Fruit fly (Drosophila melanogaster) ovary, adult (tissue): ENCODE results near the gene Nmdmc.

Experiments used
- CG17801 ChIP-seq: fragments of 200-800 bp; optimal IDR thresholded peaks from 2 replicates; lab custom pipeline; 2019; ENCODE audit warnings: missing biosample characterization, mild to moderate bottlenecking, missing genetic modification characterization, moderate library complexity; ENCODE audit not compliant: partially characterized antibody

Gene Nmdmc

DNA sequence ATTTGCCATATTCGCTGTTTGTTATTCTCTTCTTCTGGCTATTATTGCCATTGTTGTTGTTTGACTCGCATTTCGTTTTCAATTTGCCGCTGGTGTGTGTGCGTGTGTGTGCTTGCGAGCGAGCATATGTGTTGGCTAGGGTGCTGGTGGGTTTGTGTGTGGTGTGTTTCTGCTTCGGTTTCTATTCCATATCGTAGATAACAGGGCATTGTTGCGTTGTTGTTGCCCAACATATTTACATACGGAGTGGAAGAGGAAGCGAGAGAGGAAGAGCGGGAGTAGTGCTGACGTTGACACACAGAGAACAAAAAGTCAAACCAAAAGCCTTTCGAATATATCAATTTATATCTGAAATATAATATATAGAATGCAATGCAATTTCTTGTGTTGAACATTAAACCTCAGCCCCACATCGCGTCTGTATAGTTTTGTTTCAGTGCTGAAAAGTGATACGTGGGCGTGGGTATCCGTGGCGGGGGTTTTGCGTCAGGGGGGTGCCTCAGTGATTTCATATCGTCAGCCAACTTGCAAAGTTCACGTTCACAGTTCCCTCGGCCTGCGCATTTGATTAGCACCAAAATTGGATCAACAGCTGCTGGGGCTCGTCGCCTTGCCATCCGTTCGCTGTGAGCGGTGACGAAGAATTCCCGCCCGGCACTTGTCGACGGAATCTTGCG, 4.2 kb upstream of the Nmdmc start:
- peak; percentile 25 for TF ChIP-seq CG17801 (GFP tag; lab: Kevin White, UChicago)

DNA sequence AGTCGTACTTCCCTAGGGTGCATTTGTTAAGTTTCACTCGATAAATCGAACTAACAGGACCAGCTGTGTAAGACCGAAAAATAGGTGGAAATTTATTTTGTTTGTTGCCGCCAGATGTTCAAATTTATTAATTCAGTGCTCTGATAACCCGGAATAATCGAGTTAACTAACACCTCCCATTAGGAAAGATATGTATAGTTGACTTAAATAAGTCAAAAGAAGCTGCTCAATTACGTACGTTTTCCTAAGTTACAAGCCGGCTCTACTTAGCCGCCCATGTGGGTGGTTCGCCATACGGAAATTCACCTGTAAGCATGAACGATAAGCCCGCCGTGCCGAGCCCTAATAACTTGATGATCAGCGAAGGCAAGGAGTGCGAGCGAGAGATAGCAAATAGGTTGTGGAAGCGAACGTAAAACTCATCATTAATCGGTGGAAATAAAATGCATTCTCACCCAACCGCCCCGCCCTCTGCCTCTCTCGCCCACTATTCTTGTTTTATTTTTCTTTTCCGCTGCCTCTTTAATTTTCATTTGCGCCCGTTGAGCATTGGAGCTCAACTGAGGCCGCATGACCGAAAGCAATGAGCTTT, 3.6 kb upstream of the Nmdmc start:
- TF ChIP-seq CG17801 (GFP tag; lab: Kevin White, UChicago) = no peak

DNA sequence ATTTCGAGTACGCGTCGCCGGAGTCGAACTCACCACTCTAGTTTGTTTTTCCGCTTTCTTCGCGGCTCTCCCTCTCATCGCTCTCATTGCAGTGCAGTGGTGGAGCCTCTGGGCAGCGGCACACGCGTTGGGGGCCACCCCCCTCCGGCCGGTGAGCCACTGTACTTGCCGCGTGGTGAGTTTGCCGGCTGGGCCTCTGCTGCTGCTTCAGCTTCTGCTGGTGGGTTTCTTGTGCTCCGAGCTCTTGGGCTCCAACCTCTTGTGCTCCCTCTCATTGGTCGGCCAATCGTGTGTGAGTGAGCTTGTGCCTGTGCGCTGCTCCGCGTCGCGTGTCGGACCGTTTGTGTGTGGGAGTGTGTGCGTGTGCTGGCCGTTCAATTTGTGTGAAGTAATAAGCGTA, 2.7 kb upstream of the Nmdmc start:
- TF ChIP-seq CG17801 (GFP tag; lab: Kevin White, UChicago) = peak; percentile 42

DNA sequence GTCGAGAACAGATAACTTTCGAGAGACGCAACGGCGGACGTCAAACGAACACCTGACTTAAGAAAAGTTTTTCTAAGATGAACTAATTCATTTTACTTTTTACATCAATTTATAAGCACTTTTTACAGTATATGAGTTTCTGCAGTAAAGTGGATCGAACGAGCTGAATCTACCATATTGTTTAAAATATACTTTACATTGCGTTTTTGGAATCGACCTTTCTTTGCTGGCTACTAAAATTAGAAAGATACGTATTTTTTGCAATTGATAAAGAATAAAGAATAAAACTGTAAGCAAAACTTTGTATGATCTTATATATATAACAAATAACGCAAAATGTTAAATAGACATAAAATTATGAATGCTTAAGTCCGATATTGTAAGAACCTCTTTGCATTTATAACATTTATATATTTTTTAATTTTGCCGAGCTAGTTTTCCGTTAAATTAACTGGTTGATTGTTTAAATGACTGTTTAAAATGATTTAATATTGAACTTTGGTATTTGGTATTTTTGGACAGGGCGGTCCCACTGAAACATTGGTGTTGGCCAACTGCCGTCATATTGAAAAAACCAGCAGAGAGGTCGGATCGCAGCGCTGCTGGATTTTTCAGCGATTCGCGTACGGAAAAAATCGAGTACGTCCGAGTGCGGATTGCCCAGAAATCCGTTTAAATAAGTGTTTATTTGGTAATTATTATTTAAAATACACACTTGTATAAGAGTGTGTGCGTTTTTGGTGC, 1.8 kb upstream of the Nmdmc start, which contains the start of gene Kdm2:
Gene Kdm2 (plus strand): TSS at position 559 of the 744 bp plus-strand sequence.
- TF ChIP-seq CG17801 (GFP tag; lab: Kevin White, UChicago) = peak; percentile 51

DNA sequence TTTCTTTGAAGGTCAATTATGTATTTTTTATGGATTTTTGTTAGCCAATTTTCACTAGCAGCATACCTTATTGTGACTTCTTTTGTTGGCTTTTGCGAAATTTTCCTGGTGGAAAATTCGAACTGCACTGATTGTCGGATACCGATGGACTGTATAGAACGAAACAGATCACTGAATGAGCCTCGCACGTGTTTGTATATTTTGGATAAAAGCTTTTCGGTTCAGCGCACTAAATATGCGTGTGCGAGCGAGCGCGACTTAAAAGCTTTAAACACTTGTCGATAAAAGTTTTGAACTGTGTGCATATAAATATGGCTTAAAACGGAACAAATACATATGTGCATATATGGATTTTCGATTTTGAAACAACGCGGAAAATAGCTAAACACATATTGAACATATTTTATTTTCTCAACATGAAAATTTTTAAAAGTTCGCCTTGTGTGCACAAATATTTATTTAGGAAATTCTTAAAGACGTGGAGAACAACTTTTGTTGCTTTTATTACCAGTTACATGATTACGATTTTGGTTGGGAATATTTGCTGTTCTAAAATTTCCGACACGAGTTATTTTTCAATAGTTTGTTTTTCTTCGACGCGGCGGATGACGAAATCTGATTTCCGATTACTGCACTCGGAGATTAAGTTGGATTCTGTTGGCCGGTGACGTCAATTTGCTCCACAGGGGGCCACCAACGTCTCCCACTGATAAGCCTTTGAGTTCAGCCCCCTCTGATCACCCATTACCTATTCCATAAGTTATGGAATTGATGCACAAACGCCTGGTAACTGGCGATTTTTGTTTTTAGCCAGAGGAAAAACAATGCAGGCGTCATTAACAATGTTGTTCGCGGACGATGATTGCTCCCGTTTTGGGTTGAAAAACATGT, 1.0 kb downstream of the Nmdmc start:
- TF ChIP-seq CG17801 (GFP tag; lab: Kevin White, UChicago) = no peak

DNA sequence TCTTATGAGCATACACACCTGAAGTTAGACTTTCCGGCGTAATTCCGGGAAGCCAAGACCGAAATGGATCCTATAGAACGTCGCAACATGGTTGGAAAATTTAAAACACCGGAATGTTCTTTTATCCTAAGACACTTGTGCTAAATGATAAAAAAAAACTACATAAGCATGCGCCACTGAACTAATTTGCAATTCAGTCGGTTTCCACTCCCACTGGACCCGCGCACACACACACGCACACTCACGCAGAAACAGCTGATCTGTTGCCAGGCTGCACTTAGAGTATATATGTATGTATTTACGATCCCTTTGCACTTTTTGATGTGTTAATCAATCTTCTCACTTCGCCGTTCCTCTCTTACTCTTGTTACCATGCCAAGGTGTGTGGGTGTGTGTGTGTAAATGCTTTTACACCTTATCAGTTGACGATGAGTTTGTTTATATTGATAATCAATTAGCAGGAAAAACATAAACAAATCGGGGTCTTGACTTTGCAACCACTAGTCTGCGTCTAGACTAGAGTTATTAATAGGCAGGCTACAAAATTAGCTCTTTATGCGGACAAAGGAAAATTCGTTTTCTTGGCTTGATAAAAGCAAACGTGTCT, 1.8 kb downstream of the Nmdmc start, which contains the start of gene Mst85C:
Gene Mst85C (plus strand): TSS at position 180 of the 607 bp plus-strand sequence.
- TF ChIP-seq CG17801 (GFP tag; lab: Kevin White, UChicago) = no peak

DNA sequence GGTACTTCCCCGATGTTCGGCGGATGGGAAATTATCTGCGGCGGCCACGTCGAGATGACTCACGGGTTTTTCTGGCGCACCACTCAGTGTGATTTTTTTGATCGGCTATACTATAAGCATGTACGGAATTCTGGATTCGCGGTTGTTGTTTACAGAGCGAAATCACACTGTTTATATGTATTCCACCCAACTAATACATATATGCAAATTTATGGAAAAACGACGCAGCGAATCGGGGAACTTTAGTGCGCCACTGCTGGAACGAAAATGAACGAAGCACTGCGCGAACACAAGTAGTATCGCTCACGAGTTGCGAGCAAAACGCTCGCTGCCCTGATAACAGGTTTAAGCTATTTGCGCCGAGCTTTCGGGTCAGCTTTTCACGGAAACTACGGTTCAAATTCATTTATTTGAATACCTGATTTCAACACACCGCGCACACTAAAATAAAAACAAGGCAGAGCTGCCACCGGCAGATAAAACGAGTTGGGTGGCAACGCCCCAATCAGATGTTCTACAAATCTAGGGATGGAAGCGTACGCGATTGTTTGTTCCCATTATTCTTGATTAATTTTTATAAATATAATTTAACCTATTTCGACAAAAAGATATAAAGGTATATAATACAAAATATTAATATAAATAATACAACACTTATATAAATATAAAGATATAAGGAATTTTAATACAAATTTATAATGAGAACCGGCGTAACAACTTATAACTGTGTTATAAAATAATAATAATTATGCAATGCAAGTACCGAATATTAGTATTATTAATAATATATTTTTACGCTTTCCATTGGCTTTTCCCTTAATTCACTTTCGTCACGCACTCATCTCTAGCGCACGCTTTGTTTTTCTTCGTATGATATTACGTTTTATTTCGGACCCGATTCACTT, 2.5 kb downstream of the Nmdmc start, which contains the start of gene Rel:
Gene Rel (minus strand): TSS at position 417 of the 905 bp plus-strand sequence.
- peak; percentile 77 for TF ChIP-seq CG17801 (GFP tag; lab: Kevin White, UChicago)

DNA sequence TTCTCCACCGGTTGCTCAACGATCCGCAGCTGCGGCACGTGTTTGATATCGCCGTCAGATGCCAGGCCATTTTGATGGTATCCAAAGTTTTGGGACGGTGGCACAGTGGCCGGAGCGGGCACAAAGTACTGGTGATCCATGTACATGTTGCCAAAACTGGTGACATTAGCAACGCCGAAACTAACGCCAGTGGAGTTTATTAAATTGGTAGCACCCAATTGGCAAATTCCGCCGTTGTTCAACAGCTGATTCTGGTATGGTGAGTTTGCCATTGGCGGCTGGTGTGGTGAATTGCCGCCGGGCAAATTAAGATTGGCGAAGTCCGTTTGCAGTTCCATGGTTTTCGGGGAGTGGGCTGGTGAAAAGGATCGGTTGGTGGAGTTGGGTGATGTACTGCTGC, 3.4 kb downstream of the Nmdmc start:
- no peak for TF ChIP-seq CG17801 (GFP tag; lab: Kevin White, UChicago)

DNA sequence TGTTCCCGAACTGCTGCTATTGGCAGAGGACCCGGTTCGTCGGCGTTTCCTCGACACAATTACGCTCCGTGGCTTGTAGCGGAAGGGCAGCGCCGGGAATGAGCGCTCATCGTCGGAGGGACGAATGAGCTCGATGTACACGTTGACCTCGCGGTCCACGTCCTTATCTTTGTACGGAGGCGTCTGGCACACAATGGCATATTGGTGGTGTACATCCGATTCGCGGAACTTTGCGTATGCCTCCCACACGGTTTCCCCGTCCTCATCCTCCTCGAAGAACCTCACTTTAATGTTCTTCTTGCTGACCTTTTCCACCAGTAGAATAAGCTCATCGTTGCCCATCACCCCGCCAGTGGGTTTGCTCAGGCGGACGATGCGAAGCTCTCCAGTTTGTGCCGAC, 4.6 kb downstream of the Nmdmc start:
- TF ChIP-seq CG17801 (GFP tag; lab: Kevin White, UChicago) = no peak

DNA sequence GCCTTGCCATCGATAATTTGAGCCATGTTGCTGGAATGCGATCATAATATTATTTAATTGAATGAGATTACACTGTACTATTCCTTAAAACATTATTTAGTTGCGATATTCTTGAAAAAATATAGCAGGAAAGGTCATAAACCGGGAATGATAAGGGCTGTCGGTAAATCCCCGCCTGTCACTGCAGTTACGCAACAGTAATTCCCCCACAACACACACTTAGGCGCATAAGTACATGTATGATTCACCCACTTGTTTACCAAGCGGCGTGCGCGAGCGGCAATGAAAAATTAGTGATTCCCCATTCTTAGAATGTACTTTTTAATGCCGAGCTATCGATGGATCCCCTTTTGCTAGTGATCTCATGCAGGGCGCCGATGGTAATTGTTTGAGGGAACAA, 6.7 kb downstream of the Nmdmc start:
- TF ChIP-seq CG17801 (GFP tag; lab: Kevin White, UChicago) = no peak

DNA sequence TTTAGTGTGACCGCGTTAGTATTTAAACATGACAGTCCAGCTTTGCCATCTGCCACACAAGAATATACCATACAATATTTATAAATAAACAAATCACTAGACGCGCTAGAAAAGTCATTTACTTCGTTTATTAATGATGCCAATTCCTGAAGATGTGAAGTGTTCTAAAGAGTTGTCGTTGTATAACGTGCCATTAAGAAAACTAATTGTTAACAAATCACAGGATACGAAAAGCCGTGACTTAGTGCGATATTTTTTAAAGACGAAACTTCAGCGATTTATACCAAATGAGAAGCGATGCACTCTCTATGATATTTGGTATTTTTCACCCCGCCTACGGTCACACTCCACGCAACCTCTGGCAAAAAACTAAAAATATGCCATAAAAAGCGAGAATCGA, 10.9 kb downstream of the Nmdmc start, which contains the start of gene neur:
Gene neur (minus strand): TSS at position 24 of the 400 bp plus-strand sequence.
- no peak for TF ChIP-seq CG17801 (GFP tag; lab: Kevin White, UChicago)

DNA sequence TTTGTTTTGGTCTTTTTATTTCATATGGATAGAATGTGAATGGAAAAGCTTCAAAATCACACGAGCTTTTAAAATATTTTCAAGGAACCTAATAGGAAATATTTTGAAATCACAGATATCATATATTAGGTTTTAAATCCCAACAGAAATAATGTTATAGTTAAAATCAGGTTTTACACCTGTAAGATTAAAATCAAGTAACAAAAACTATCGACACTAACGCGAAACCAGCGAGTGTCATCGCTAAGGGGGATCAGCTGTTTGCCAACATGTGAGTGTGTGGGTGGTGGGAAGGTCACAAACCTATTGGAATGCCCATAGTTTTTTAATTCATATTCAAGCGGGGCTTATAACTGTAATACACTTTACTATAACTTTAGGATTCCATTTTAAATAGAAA, 11.7 kb downstream of the Nmdmc start, which contains the start of gene hyx:
Gene hyx (plus strand): TSS at position 109 of the 400 bp plus-strand sequence.
- TF ChIP-seq CG17801 (GFP tag; lab: Kevin White, UChicago) = peak; percentile 30

DNA sequence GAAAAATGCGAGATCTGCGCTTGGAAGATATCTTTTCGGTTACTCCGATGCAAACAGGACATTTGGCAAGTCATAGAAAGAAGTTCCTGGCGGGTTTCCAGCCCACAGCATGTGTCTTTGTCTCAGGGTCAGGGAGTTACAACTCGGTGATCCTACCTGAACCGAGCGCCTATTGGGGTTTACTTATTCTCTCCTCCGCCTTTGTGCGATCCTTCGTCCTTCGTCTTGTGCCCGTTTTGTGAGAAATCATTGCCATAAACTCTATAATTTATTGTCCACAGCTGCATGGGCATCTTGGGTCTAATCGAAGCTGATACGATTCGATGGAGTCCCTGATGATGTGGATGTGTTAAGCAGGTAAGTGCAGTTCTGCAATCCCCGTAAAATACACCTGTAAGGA, 12.4 kb downstream of the Nmdmc start:
- TF ChIP-seq CG17801 (GFP tag; lab: Kevin White, UChicago) = no peak
